Worm (Caenorhabditis elegans): ENCODE data around the gene R07E5.4.
A peak's percentile ranks its signal among the peaks of the same experiment; 100 is the strongest.

R07E5.4 gene

DNA sequence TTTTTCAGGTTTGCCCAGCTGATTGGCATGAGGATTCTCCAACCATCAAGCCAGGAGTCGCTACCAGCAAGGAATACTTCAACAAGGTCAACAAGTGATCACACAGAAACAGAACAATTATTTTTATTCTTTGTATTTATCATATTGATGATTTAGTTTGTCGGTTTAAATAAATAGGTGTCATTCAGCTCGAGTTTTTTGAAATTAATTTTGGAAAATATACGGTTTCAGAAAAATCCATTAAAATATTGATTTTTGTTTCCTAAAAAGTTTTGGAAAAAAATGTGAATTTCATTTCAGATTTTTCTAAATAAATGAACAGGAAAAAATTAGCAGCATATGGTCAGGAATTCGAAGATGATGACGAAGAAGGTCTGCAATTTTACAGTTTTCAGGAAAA lies 13.7 kb downstream of the R07E5.4 start, which contains the start of gene gpch-1:
gpch-1 (plus strand) TSS at position 301 of the 400 bp plus-strand sequence.
- TF ChIP-seq dao-5 (tag; optimal IDR thresholded peaks at IDR 0.05) (no peak), him-1 (tag; optimal IDR thresholded peaks at IDR 0.05) (no peak), W03F9.2 (tag; optimal IDR thresholded peaks at IDR 0.05) (no peak)

DNA sequence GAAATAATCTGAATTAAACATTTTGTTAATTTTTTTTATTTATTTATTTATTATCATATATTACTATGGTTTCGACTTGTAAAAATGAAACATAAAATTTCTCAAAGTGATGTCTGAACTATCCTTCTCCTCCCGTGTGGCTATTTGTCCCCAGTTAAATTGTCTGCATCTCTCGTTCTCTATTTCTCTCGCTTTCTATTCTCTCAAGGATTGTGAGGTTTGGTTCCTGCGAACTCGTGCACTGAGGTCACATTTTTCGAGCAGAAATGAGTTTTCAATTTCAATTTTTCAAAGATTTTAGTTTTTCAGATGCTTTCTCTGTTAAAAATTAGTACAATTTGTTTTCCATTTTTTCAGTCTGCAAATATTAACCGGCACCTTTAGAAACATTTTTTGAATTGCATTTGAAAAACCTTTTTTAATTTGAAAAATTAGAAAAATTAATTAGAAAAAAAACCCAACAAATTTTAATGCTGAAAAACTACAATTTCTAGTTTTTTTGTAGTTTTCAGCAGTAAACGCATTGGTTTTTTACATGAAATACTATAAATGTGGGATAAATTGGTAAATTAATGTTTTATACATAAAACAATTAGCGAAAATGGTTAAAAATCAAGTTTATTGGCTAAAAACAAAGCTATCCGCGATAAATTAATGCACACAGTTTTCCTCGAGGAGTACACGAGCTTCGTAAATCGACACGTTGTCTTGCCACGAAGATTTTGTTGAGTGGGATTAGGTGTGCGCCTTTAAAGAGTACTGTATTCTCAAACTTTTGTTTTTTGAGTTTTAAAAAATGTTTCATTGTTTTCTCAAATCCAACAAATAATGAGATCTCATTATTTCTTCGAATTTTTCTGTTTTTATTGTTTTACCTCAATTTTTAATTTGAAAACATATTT lies 17.8 kb downstream of the R07E5.4 start:
- TF ChIP-seq W03F9.2 (tag; optimal IDR thresholded peaks at IDR 0.05), result no peak

DNA sequence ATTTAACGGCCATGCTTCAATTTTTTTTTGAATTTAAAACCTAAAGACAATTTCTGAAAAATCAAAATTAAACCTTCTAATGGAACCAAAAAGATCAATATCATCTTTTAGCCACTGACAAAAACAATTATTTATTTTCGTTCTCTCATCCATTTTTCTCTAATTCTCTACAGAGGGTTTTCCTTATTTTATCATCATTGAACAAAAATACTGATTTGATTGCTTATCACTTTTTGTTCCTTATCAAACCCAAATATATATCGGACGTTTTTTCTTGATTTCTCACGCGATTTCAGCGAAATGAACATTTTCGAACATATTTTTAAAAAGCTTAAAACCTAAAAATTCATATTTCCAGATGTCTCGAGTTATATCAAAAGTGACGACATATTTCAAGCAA lies 18.5 kb downstream of the R07E5.4 start, which contains the start of gene mpc-1:
mpc-1 (plus strand) TSS at position 359 of the 400 bp plus-strand sequence.
- TF ChIP-seq dao-5 (tag; optimal IDR thresholded peaks at IDR 0.05) (no peak), W03F9.2 (tag; optimal IDR thresholded peaks at IDR 0.05) (no peak), him-1 (tag; optimal IDR thresholded peaks at IDR 0.05) (no peak)

DNA sequence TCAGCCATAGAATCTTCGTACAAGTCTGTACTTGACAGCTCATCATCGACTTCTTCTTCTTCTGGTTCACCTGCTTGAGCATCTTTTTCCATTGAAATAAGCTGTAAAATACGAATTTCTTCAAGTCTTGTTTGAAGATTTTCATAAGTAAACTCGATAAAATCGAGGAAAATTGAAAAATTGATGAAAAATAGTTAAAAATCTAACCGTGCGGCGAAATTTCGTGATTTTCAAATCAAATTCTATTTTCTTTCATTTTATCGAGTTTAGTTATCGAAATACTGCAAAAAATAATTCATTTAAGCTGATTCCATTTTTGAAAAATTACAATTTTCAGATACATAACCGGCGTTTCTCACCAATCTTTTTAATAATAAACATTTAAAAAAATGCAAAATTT lies 20.5 kb downstream of the R07E5.4 start, which contains the start of gene R07E5.11:
R07E5.11 (minus strand) TSS at position 101 of the 400 bp plus-strand sequence.
- no peak for TF ChIP-seq W03F9.2 (tag; optimal IDR thresholded peaks at IDR 0.05)
- no peak for TF ChIP-seq him-1 (tag; optimal IDR thresholded peaks at IDR 0.05)
- no peak for TF ChIP-seq dao-5 (tag; optimal IDR thresholded peaks at IDR 0.05)

DNA sequence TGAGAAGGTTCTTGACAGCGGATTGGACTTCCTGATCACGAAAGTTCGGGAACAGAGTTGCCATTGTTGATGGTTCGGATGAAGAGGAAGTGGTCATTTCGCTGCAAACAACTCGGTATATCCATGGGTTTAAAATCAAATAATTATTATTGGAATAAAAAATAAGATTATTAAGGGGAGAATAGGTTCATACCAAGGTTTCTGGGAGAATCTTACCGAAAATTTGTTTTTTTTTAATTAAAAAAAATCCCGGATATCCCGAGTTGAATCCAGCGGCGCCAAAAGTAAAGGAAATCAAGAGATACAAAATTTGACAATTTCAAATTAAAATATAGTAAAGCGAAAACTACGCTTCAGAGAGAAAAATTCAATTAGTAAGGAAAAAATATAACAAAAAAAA lies 23.4 kb downstream of the R07E5.4 start, which contains the start of the genes R07E5.19 and pdcd-2:
R07E5.19 (minus strand) TSS at position 101 of the 400 bp plus-strand sequence.
pdcd-2 (minus strand) TSS at position 102 of the 400 bp plus-strand sequence.
- TF ChIP-seq him-1 (tag; optimal IDR thresholded peaks at IDR 0.05) (no peak), W03F9.2 (tag; optimal IDR thresholded peaks at IDR 0.05) (no peak), dao-5 (tag; optimal IDR thresholded peaks at IDR 0.05) (no peak)

DNA sequence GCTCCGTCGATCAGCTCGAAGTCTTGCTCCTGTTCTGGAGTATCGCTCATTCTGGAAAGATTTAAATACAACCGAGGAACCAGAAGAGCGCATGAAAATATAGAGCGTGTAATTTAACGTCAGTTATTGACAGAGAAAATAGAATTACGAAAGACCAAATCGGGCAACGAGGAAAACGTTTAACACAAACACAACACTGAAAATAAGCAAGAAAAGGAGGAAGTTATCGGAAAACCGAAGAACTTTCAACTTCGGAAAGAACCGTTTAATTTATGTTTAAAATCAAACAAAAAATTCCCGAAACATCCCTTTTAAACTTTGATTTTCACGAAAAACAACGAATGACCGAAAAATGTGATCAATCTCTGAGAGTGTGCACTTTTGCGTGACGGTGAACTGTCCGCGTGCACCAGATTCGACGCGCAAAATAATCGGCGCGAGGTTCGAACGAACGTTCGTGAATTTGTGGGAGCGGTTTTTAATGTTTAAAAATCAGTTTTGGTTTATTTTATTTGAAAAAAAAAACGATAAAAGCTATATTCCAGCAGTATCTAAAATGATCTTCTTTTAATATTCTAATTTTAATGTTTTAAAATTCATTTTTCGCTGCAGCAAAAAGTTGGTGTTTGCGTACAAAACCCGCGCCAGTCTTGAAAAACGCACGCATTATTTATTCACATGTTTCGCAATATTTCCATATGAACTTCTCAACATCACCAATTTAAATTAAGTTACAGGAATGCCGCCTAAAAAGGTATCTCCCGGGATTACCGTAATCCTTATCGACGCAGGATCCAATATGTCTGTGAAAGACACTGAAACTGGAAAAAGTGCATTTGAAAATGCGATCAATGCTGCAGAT lies 24.8 kb downstream of the R07E5.4 start, which contains the start of the genes R07E5.7 and cku-80:
R07E5.7 (minus strand) TSS at position 51 of the 862 bp plus-strand sequence.
cku-80 (plus strand) TSS at position 732 of the 862 bp plus-strand sequence.
- TF ChIP-seq W03F9.2 (tag; optimal IDR thresholded peaks at IDR 0.05) (peak; percentile 73), dao-5 (tag; optimal IDR thresholded peaks at IDR 0.05) (no peak)

DNA sequence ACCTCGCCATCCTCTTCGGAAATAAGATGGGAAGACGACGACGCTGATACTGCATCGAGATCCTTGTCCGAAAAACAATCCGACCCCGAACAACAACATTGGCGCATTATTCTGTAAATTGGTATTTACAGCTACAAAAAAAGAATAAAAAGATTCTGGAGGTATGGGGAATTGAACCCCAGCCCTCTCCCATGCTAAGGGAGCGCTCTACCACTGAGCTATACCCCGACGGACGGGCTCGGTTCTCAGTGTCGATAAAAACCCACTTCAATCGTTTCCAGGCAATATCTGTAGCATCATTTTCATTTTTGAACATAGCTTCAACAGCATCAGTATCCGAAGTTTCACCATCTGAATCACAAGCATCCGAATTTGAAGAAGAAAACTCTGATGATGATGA lies 34.2 kb downstream of the R07E5.4 start:
- no peak for TF ChIP-seq dao-5 (tag; optimal IDR thresholded peaks at IDR 0.05)
- no peak for TF ChIP-seq W03F9.2 (tag; optimal IDR thresholded peaks at IDR 0.05)
- no peak for TF ChIP-seq him-1 (tag; optimal IDR thresholded peaks at IDR 0.05)

DNA sequence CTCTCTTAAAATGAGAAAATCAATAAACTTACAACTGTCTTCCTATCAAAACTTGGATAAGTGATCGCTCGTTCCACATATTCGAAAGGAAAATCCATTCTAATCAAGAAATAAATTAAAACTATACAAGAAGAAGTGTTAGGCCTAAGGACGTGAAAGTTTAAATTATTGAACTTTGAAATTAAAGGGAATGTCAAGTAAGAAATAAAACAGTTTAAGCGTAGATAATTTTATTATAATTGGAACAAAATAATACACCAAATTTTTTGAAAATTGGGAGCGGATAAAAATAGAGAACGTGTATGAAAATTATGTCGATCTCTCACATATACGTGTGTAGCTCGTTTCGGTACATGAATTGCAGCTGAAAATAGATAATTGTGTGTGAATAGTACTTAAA lies 34.8 kb downstream of the R07E5.4 start, which contains the start of gene C28A5.6:
C28A5.6 (minus strand) TSS at position 101 of the 400 bp plus-strand sequence.
- TF ChIP-seq dao-5 (tag; optimal IDR thresholded peaks at IDR 0.05) (no peak), W03F9.2 (tag; optimal IDR thresholded peaks at IDR 0.05) (no peak)

DNA sequence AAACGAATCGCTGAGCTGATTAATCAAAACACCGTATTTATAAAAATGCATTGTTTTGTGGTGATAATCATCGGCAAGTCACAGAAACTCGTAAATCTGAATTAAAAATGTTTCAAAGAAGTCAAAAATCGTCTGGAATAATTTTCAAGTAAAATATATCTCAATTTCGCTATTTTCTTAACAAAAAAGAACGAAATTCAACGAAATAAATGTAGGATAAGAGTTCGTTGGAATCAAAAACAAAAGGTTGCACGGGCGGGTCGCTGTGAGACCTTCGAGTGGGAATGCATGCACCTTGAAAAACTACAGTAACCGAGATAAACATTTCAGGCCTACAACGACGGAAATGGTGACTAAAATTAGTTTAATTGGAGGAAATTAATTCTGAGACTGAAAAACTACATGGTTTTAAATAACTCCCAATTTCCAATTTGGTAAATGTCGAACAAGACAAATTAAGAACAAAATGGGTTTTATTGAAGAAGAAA lies 39.7 kb downstream of the R07E5.4 start, which contains the start of gene C28A5.1:
C28A5.1 (minus strand) TSS at position 51 of the 488 bp plus-strand sequence.
- no peak for TF ChIP-seq him-1 (tag; optimal IDR thresholded peaks at IDR 0.05)
- TF ChIP-seq dao-5 (tag; optimal IDR thresholded peaks at IDR 0.05), result no peak
- TF ChIP-seq W03F9.2 (tag; optimal IDR thresholded peaks at IDR 0.05), result peak; percentile 52

DNA sequence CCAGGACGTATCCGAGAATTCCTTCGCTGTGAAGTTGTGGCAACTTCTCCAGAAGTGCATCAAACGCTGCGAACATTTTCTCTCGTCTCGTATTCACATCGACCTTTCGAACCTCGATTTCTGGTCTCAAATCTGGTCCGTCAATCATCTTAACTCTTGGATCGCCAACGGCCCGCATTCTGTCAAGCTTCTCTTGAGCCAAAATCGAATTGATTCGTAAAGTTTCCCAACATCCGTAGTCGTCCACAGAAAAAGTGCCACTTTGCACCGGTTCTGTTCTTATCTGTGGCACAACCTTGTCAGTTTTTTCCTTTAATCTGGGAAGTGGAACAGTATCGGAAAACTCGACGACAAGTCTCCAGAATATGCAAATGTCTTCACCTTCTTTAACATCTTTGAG lies 40.7 kb downstream of the R07E5.4 start:
- TF ChIP-seq him-1 (tag; optimal IDR thresholded peaks at IDR 0.05) (no peak), dao-5 (tag; optimal IDR thresholded peaks at IDR 0.05) (no peak), W03F9.2 (tag; optimal IDR thresholded peaks at IDR 0.05) (no peak)

DNA sequence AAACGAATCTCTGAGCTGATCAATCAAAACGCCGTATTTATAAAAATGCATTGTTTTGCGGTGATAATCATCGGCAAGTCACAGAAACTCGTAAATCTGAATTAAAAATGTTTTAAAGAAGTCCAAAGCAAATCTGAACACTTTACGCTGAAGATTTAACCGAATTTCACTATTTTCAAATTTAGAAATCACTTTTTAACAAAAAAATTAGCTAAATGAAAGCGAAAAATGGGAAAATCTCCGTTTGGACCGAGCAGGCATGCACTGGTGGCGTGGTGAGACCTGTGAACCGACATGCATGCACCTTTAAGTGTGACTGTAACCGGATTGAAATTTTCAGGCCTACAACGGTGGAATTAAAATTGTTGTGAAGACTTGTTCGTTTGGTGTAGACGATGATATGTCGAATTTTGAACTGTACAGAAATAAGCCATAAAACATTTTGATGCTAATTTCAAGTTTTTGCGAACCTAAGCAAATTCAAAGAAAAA lies 44.9 kb downstream of the R07E5.4 start, which contains the start of gene C28A5.2:
C28A5.2 (minus strand) TSS at position 51 of the 491 bp plus-strand sequence.
- TF ChIP-seq W03F9.2 (tag; optimal IDR thresholded peaks at IDR 0.05) (no peak), dao-5 (tag; optimal IDR thresholded peaks at IDR 0.05) (no peak), him-1 (tag; optimal IDR thresholded peaks at IDR 0.05) (no peak)

DNA sequence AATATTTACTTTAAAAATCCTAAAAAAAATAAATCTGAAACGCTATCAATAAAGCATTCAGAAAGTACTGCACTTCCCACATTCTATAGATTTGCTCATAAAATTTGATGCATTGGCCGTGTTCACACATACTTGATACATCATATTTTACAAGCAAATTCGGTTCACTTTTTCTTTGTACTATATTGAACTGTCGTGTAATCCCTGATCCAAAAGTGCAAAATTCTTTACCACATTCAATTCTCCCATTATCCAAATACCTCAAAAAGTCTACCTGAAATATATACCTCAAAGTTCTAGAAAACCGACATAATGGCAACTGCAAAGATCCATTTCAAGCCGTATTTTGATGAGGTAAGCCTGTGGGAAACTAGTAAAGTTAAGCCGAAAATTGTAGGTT lies 47.2 kb downstream of the R07E5.4 start, which contains the start of gene nex-3:
nex-3 (plus strand) TSS at position 301 of the 400 bp plus-strand sequence.
- TF ChIP-seq him-1 (tag; optimal IDR thresholded peaks at IDR 0.05), result no peak
- no peak for TF ChIP-seq dao-5 (tag; optimal IDR thresholded peaks at IDR 0.05)
- TF ChIP-seq W03F9.2 (tag; optimal IDR thresholded peaks at IDR 0.05), result no peak

DNA sequence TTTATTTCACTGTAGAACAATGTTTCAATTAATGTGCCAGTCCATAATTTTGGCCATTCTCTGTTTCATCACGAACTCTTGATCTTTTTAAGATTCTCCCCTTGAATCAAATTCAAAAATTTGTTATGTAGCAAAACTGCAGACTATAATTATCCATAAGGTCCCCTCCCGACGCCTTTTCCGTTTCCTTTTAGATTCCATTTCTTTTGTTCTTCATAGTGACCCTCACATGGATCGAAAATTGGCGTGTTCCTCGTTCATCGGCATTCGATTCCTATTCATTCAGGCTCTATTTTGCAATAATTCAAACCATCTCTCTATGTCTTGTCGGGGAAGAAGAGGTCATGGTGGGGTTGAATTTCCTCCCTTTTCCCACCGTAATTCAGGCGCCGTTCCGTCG lies 49.9 kb downstream of the R07E5.4 start:
- TF ChIP-seq him-1 (tag; optimal IDR thresholded peaks at IDR 0.05) (no peak), W03F9.2 (tag; optimal IDR thresholded peaks at IDR 0.05) (no peak), dao-5 (tag; optimal IDR thresholded peaks at IDR 0.05) (no peak)
